Worm (Caenorhabditis elegans) whole organism, L1 larva: ENCODE data around the gene F21D12.3.

Source experiments
- C04F5.9 ChIP-seq: sonication (generic microtip); optimal IDR thresholded peaks from 2 replicates; lab custom pipeline; 2016; ENCODE audit warnings: missing genetic modification characterization, missing compliant biosample characterization
- F16B12.6 ChIP-seq: fragments of 150-350 bp; optimal IDR thresholded peaks from 2 replicates; lab custom pipeline; 2014; ENCODE audit warnings: missing biosample characterization, missing genetic modification characterization
- aly-2 ChIP-seq: fragments of 150-350 bp; optimal IDR thresholded peaks from 2 replicates; lab custom pipeline; 2014; ENCODE audit warnings: missing biosample characterization, missing genetic modification characterization
- ceh-82 ChIP-seq, 3 experiments: fragments of 150-350 bp in 1 of 3; sonication (generic microtip) in 2 of 3; optimal IDR thresholded peaks; 2 replicates each; lab custom pipeline; 2014 to 2017; ENCODE audit warnings: missing biosample characterization in 3 of 3, missing genetic modification characterization in 3 of 3
- egl-27 ChIP-seq, 2 experiments: fragments of 150-350 bp in 1 of 2; sonication (generic microtip); optimal IDR thresholded peaks; 3 replicates each; lab custom pipeline; 2017 to 2018; ENCODE audit warnings: missing biosample characterization in 2 of 2, missing genetic modification characterization in 2 of 2, missing genetic modification reagents in 2 of 2
- lin-15B ChIP-seq: fragments of 150-350 bp; sonication (generic microtip); optimal IDR thresholded peaks from 3 replicates; lab custom pipeline; 2014; ENCODE audit warnings: missing biosample characterization, missing genetic modification characterization
- pqm-1 ChIP-seq: sonication (generic microtip); optimal IDR thresholded peaks from 3 replicates; lab custom pipeline; 2017; ENCODE audit warnings: missing biosample characterization, missing genetic modification characterization
- snpc-4 ChIP-seq: fragments of 150-350 bp; optimal IDR thresholded peaks from 2 replicates; lab custom pipeline; 2014; ENCODE audit warnings: missing biosample characterization, missing genetic modification characterization
- unc-62 ChIP-seq: fragments of 150-350 bp; optimal IDR thresholded peaks from 2 replicates; lab custom pipeline; 2014; ENCODE audit warnings: missing biosample characterization, missing genetic modification reagents, missing genetic modification characterization
- unc-98 ChIP-seq: fragments of 200-800 bp; sonication (Bioruptor generic); IDR thresholded peaks from 2 replicates; pipeline ENCODE4 v1.3.6; 2022; ENCODE audit warnings: missing genetic modification characterization, missing compliant biosample characterization

DNA sequence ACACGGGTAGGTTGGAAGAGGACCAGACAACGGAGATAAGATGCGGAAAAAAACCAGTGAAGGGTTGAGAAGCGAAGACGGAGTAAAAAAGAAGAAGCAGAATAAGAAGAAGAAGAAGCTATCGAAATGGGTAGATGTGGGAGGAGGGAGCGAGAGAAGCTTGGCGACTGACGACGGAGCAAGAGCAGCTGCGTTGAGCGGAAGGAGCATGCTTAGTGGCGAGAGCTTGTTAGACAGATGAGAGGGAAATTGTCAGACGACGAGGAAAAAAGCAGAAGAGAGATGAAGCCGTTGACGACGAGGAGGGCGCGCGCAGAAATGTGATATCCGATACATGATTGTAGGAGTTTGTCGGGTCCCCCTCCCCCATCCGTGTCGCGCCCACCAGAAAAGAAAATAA lies 3.2 kb upstream of the F21D12.3 start:
- no peak for TF ChIP-seq lin-15B (tag; lab: Kevin White, UChicago)
- TF ChIP-seq egl-27 (tag; optimal IDR thresholded peaks at IDR 0.05; lab: Kevin White, UChicago): peak in 1 of 2 experiments; percentile 3
- no peak for TF ChIP-seq snpc-4 (tag; lab: Kevin White, UChicago)
- no peak for TF ChIP-seq unc-98 (GFP tag; lab: Robert Waterston, UW)
- TF ChIP-seq pqm-1 (tag; lab: Kevin White, UChicago): no peak
- no peak for TF ChIP-seq unc-62 (GFP tag; lab: Kevin White, UChicago)
- TF ChIP-seq C04F5.9 (tag; lab: Kevin White, UChicago): no peak
- no peak for TF ChIP-seq F16B12.6 (tag; lab: Kevin White, UChicago)
- TF ChIP-seq ceh-82 (tag; optimal IDR thresholded peaks at IDR 0.05; lab: Kevin White, UChicago): peak; percentile 50 to 68 (median 57)
- TF ChIP-seq aly-2 (tag; lab: Kevin White, UChicago): no peak
